Fruit fly (Drosophila melanogaster) whole organism, embryonic: ENCODE results near the gene CG9643.

Source experiments
- B-H1 ChIP-seq: fragments of 200-800 bp; sonication (Bioruptor generic); IDR thresholded peaks from 3 replicates; pipeline ENCODE4 v1.3.6; 2022; ENCODE audit warnings: missing biosample characterization, missing genetic modification characterization
- CG10274 ChIP-seq: fragments of 200-800 bp; sonication (Bioruptor generic); optimal IDR thresholded peaks from 3 replicates; lab custom pipeline; 2017; ENCODE audit warnings: missing biosample characterization, mild to moderate bottlenecking, missing genetic modification characterization
- CG11695 ChIP-seq: fragments of 200-800 bp; sonication (Bioruptor generic); IDR thresholded peaks from 3 replicates; pipeline ENCODE4 v1.3.6; 2022; ENCODE audit warnings: missing biosample characterization, missing genetic modification characterization
- CG11696 ChIP-seq: fragments of 200-800 bp; sonication (Bioruptor generic); IDR thresholded peaks from 2 replicates; pipeline ENCODE4 v1.3.6; 2022; ENCODE audit warnings: missing biosample characterization, missing genetic modification characterization
- CG12071 ChIP-seq: fragments of 200-800 bp; sonication (Bioruptor generic); optimal IDR thresholded peaks from 3 replicates; lab custom pipeline; 2018; ENCODE audit warnings: missing biosample characterization, mild to moderate bottlenecking, missing genetic modification characterization
- CG12942 ChIP-seq: fragments of 200-800 bp; sonication (Bioruptor generic); optimal IDR thresholded peaks from 3 replicates; lab custom pipeline; 2016; ENCODE audit warnings: missing biosample characterization, missing genetic modification characterization
- CG14014 ChIP-seq: fragments of 200-800 bp; sonication (Bioruptor generic); IDR thresholded peaks from 2 replicates; pipeline ENCODE4 v1.3.6; 2022; ENCODE audit warnings: missing biosample characterization, missing genetic modification characterization
- CG14710 ChIP-seq: fragments of 200-800 bp; sonication (Bioruptor generic); optimal IDR thresholded peaks from 3 replicates; lab custom pipeline; 2019; ENCODE audit warnings: missing biosample characterization, mild to moderate bottlenecking, missing genetic modification characterization, moderate library complexity
- CG1792 ChIP-seq: fragments of 200-800 bp; sonication (Bioruptor generic); optimal IDR thresholded peaks from 2 replicates; lab custom pipeline; 2016; ENCODE audit warnings: missing biosample characterization, missing genetic modification characterization
- CG2120 ChIP-seq: fragments of 200-800 bp; sonication (Bioruptor generic); optimal IDR thresholded peaks from 3 replicates; lab custom pipeline; 2016; ENCODE audit warnings: missing biosample characterization, missing genetic modification characterization
- CG31365 ChIP-seq: fragments of 200-800 bp; sonication (Bioruptor generic); optimal IDR thresholded peaks from 2 replicates; lab custom pipeline; 2018; ENCODE audit warnings: missing biosample characterization, mild to moderate bottlenecking, missing genetic modification characterization
- CG32772 ChIP-seq: fragments of 200-800 bp; sonication (Bioruptor generic); IDR thresholded peaks from 2 replicates; pipeline ENCODE4 v1.3.6; 2022; ENCODE audit warnings: missing biosample characterization, missing genetic modification characterization
- CG33213 ChIP-seq: fragments of 200-800 bp; sonication (Bioruptor generic); optimal IDR thresholded peaks from 3 replicates; lab custom pipeline; 2016; ENCODE audit warnings: missing biosample characterization, missing genetic modification characterization
- CG3407 ChIP-seq: fragments of 200-800 bp; sonication (Bioruptor generic); optimal IDR thresholded peaks from 2 replicates; lab custom pipeline; 2018; ENCODE audit warnings: missing biosample characterization, mild to moderate bottlenecking, missing genetic modification characterization
- CG34422 ChIP-seq: fragments of 200-800 bp; sonication (Bioruptor generic); IDR thresholded peaks from 3 replicates; pipeline ENCODE4 v1.3.6; 2022; ENCODE audit warnings: missing biosample characterization, missing genetic modification characterization
- CG3838 ChIP-seq: fragments of 200-800 bp; sonication (Bioruptor generic); optimal IDR thresholded peaks from 3 replicates; lab custom pipeline; 2016; ENCODE audit warnings: missing biosample characterization, missing genetic modification characterization
- CG3995 ChIP-seq: fragments of 200-800 bp; sonication (Bioruptor generic); optimal IDR thresholded peaks from 3 replicates; lab custom pipeline; 2016; ENCODE audit warnings: missing biosample characterization, missing genetic modification characterization
- CG4360 ChIP-seq: fragments of 200-800 bp; sonication (Bioruptor generic); IDR thresholded peaks from 2 replicates; pipeline ENCODE4 v1.3.6; 2022; ENCODE audit warnings: missing biosample characterization, missing genetic modification characterization
- CG5245 ChIP-seq: fragments of 200-800 bp; sonication (Bioruptor generic); optimal IDR thresholded peaks from 3 replicates; lab custom pipeline; 2016; ENCODE audit warnings: missing biosample characterization, missing genetic modification characterization
- CG5953 ChIP-seq: fragments of 200-800 bp; sonication (Bioruptor generic); IDR thresholded peaks from 2 replicates; pipeline ENCODE4 v1.3.6; 2022; ENCODE audit warnings: missing biosample characterization, missing genetic modification characterization
- CG7271 ChIP-seq: fragments of 200-800 bp; sonication (Bioruptor generic); optimal IDR thresholded peaks from 2 replicates; lab custom pipeline; 2018; ENCODE audit warnings: missing biosample characterization, mild to moderate bottlenecking, missing genetic modification characterization, moderate library complexity
- CG8478 ChIP-seq: fragments of >200 bp; optimal IDR thresholded peaks from 2 replicates; lab custom pipeline; 2018
- CG8944 ChIP-seq: fragments of 200-800 bp; sonication (Bioruptor generic); optimal IDR thresholded peaks from 3 replicates; lab custom pipeline; 2016; ENCODE audit warnings: missing biosample characterization, missing genetic modification characterization
- CG9932 ChIP-seq: fragments of 200-800 bp; sonication (Bioruptor generic); IDR thresholded peaks from 2 replicates; pipeline ENCODE4 v1.3.6; 2022; ENCODE audit warnings: missing biosample characterization, missing genetic modification characterization
- CkIIα-i1 ChIP-seq: fragments of 200-800 bp; sonication (Bioruptor generic); IDR thresholded peaks from 2 replicates; pipeline ENCODE4 v1.3.6; 2022; ENCODE audit warnings: missing biosample characterization, missing genetic modification characterization
- D19A ChIP-seq: fragments of 200-800 bp; optimal IDR thresholded peaks from 3 replicates; lab custom pipeline; 2019; ENCODE audit warnings: missing biosample characterization, mild to moderate bottlenecking, missing genetic modification characterization, moderate library complexity
- Elba2 ChIP-seq: fragments of 200-800 bp; sonication (Bioruptor generic); optimal IDR thresholded peaks from 3 replicates; lab custom pipeline; 2016; ENCODE audit warnings: missing biosample characterization, missing genetic modification characterization
- Ets97D ChIP-seq: fragments of 200-800 bp; sonication (Bioruptor generic); optimal IDR thresholded peaks from 3 replicates; lab custom pipeline; 2016; ENCODE audit warnings: missing biosample characterization, missing genetic modification characterization
- Fer3 ChIP-seq: fragments of 200-800 bp; sonication (Bioruptor generic); optimal IDR thresholded peaks from 2 replicates; lab custom pipeline; 2018; ENCODE audit warnings: missing biosample characterization, mild to moderate bottlenecking, missing genetic modification characterization, moderate library complexity
- Gug ChIP-seq: fragments of 200-800 bp; sonication (Bioruptor generic); IDR thresholded peaks from 4 replicates; pipeline ENCODE4 v1.3.6; 2022; ENCODE audit warnings: missing biosample characterization, missing genetic modification characterization
- Hr3 ChIP-seq: fragments of 200-800 bp; sonication (Bioruptor generic); optimal IDR thresholded peaks from 3 replicates; lab custom pipeline; 2016; ENCODE audit warnings: missing biosample characterization, missing genetic modification characterization
- Lpt ChIP-seq: fragments of >200 bp; optimal IDR thresholded peaks from 2 replicates; lab custom pipeline; 2018; ENCODE audit warnings: missing biosample characterization, missing genetic modification characterization
- Optix ChIP-seq: fragments of 200-800 bp; sonication (Bioruptor generic); IDR thresholded peaks from 3 replicates; pipeline ENCODE4 v1.3.6; 2022; ENCODE audit warnings: missing biosample characterization, missing genetic modification characterization
- ara ChIP-seq: fragments of 200-800 bp; sonication (Bioruptor generic); IDR thresholded peaks from 2 replicates; pipeline ENCODE4 v1.3.6; 2022; ENCODE audit warnings: missing biosample characterization, missing genetic modification characterization
- ase ChIP-seq: fragments of 200-800 bp; sonication (Bioruptor generic); IDR thresholded peaks from 3 replicates; pipeline ENCODE4 v1.3.6; 2022; ENCODE audit warnings: missing biosample characterization, missing genetic modification characterization
- ato ChIP-seq: fragments of 200-800 bp; sonication (Bioruptor generic); IDR thresholded peaks from 2 replicates; pipeline ENCODE4 v1.3.6; 2022; ENCODE audit warnings: missing biosample characterization, missing genetic modification characterization; ENCODE audit not compliant: partially characterized antibody
- bab2 ChIP-seq: fragments of 200-800 bp; sonication (Bioruptor generic); optimal IDR thresholded peaks from 2 replicates; lab custom pipeline; 2016; ENCODE audit warnings: missing biosample characterization, missing genetic modification characterization
- chif ChIP-seq, 2 experiments: fragments of 200-800 bp; sonication (Bioruptor generic); optimal IDR thresholded peaks; 3 replicates each; lab custom pipeline; 2016; ENCODE audit warnings: missing biosample characterization in 2 of 2, missing genetic modification characterization in 2 of 2
- fru ChIP-seq: fragments of >200 bp; optimal IDR thresholded peaks from 2 replicates; lab custom pipeline; 2017
- hb ChIP-seq: fragments of 200-800 bp; sonication (Bioruptor generic); IDR thresholded peaks from 3 replicates; pipeline ENCODE4 v1.3.6; 2022; ENCODE audit warnings: missing biosample characterization, missing genetic modification characterization; ENCODE audit not compliant: partially characterized antibody
- ind ChIP-seq: fragments of 200-800 bp; sonication (Bioruptor generic); optimal IDR thresholded peaks from 3 replicates; lab custom pipeline; 2016; ENCODE audit warnings: missing biosample characterization, missing genetic modification characterization
- inv ChIP-seq: fragments of 200-800 bp; sonication (Bioruptor generic); IDR thresholded peaks from 2 replicates; pipeline ENCODE4 v1.3.6; 2022; ENCODE audit warnings: missing biosample characterization, missing genetic modification characterization; ENCODE audit not compliant: partially characterized antibody
- org-1 ChIP-seq: fragments of 200-800 bp; sonication (Bioruptor generic); optimal IDR thresholded peaks from 2 replicates; lab custom pipeline; 2017; ENCODE audit warnings: missing biosample characterization, missing genetic modification characterization
- peb ChIP-seq: fragments of 200-800 bp; sonication (Bioruptor generic); IDR thresholded peaks from 2 replicates; pipeline ENCODE4 v1.3.6; 2022; ENCODE audit warnings: missing biosample characterization, missing genetic modification characterization
- row ChIP-seq: fragments of 200-800 bp; sonication (Bioruptor generic); IDR thresholded peaks from 3 replicates; pipeline ENCODE4 v1.3.6; 2022; ENCODE audit warnings: missing biosample characterization, missing genetic modification characterization
- sd ChIP-seq: fragments of 200-800 bp; sonication (Bioruptor generic); optimal IDR thresholded peaks from 3 replicates; lab custom pipeline; 2018; ENCODE audit warnings: missing biosample characterization, mild to moderate bottlenecking, missing genetic modification characterization, moderate library complexity
- seq ChIP-seq: fragments of 200-800 bp; sonication (Bioruptor generic); IDR thresholded peaks from 2 replicates; pipeline ENCODE4 v1.3.6; 2022; ENCODE audit warnings: missing biosample characterization, missing genetic modification characterization
- sug ChIP-seq: fragments of 200-800 bp; optimal IDR thresholded peaks from 2 replicates; lab custom pipeline; 2019; ENCODE audit warnings: missing biosample characterization, mild to moderate bottlenecking, missing genetic modification characterization, moderate library complexity
- tio ChIP-seq: fragments of 200-800 bp; sonication (Bioruptor generic); optimal IDR thresholded peaks from 2 replicates; lab custom pipeline; 2017; ENCODE audit warnings: missing biosample characterization, missing genetic modification characterization, inconsistent platforms
- usp ChIP-seq: fragments of >200 bp; optimal IDR thresholded peaks from 2 replicates; lab custom pipeline; 2017; ENCODE audit warnings: missing biosample characterization, missing genetic modification characterization
- zen ChIP-seq: fragments of 200-800 bp; sonication (Bioruptor generic); optimal IDR thresholded peaks from 3 replicates; lab custom pipeline; 2018; ENCODE audit warnings: missing biosample characterization, mild to moderate bottlenecking, missing genetic modification characterization, moderate library complexity
- zen2 ChIP-seq: fragments of 200-800 bp; sonication (Bioruptor generic); IDR thresholded peaks from 3 replicates; pipeline ENCODE4 v1.3.6; 2022; ENCODE audit warnings: missing biosample characterization, missing genetic modification characterization; ENCODE audit not compliant: partially characterized antibody

Gene CG9643

dm6 chr2L:2957547-2958174, 21.4 kb downstream of the CG9643 start (continued):
- TF ChIP-seq CG11695 (GFP tag; lab: Robert Waterston, UW), result no peak
- no peak for TF ChIP-seq CG1792
- no peak for TF ChIP-seq CG7271 (tag; lab: Kevin White, UChicago)
- peak; percentile 47; the same call in 1 of the 2 replicates for TF ChIP-seq peb (GFP tag; lab: Robert Waterston, UW)
- TF ChIP-seq zen2 (GFP tag; lab: Robert Waterston, UW), result no peak
- TF ChIP-seq CG32772 (GFP tag; lab: Robert Waterston, UW), result 0 out of 2 replicates have a peak, but pooled peaks have one; percentile 23
- TF ChIP-seq CG10274, result no peak
- TF ChIP-seq org-1 (GFP tag; lab: Kevin White, UChicago), result peak; percentile 24
- no peak for TF ChIP-seq CG14014 (GFP tag; lab: Robert Waterston, UW)
- TF ChIP-seq ara, result peak; percentile 43; the same call in 1 of the 2 replicates
- 0 out of 3 replicates have a peak, but pooled peaks have one; percentile 38 for TF ChIP-seq Optix
- TF ChIP-seq seq (GFP tag; lab: Robert Waterston, UW), result no peak; the same call in 1 of the 2 replicates
- TF ChIP-seq sd, result no peak
- peak; percentile 4 for TF ChIP-seq bab2 (GFP tag; lab: Kevin White, UChicago)
- no peak for TF ChIP-seq CG5953
- TF ChIP-seq chif (GFP tag; optimal IDR thresholded peaks at IDR 0.05; lab: Kevin White, UChicago), result peak in 1 of 2 experiments; percentile 47
- no peak for TF ChIP-seq CG3407 (GFP tag; lab: Kevin White, UChicago)
- TF ChIP-seq CG5245 (GFP tag; lab: Kevin White, UChicago), result peak; percentile 13
- TF ChIP-seq Lpt (GFP tag; lab: Kevin White, UChicago), result no peak
- TF ChIP-seq CG12942 (GFP tag; lab: Kevin White, UChicago), result no peak
- peak; percentile 55 for TF ChIP-seq D19A
- TF ChIP-seq ase (GFP tag; lab: Robert Waterston, UW), result no peak
- no peak for TF ChIP-seq CG2120 (GFP tag; lab: Kevin White, UChicago)
- no peak for TF ChIP-seq inv (GFP tag; lab: Robert Waterston, UW)
- no peak for TF ChIP-seq usp (GFP tag; lab: Kevin White, UChicago)
- TF ChIP-seq Fer3 (tag; lab: Kevin White, UChicago), result no peak
- no peak for TF ChIP-seq CG8478 (lab: Kevin White, UChicago)
- no peak for TF ChIP-seq sug (tag; lab: Kevin White, UChicago)
- TF ChIP-seq CG8944 (GFP tag; lab: Kevin White, UChicago), result peak; percentile 30
- TF ChIP-seq Hr3 (GFP tag; lab: Kevin White, UChicago), result peak; percentile 6
- TF ChIP-seq CG4360 (GFP tag; lab: Robert Waterston, UW), result no peak
- TF ChIP-seq fru, result no peak
- TF ChIP-seq tio (GFP tag; lab: Kevin White, UChicago), result no peak
- TF ChIP-seq ato (GFP tag; lab: Robert Waterston, UW), result no peak
- TF ChIP-seq B-H1 (GFP tag; lab: Robert Waterston, UW), result no peak
- peak; percentile 10 for TF ChIP-seq zen (tag; lab: Kevin White, UChicago)
- no peak for TF ChIP-seq CG3995 (GFP tag; lab: Kevin White, UChicago)
- TF ChIP-seq CG12071, result no peak
- TF ChIP-seq CG31365 (tag; lab: Kevin White, UChicago), result no peak
- 0 out of 3 replicates have a peak, but pooled peaks have one; percentile 18 for TF ChIP-seq CG34422 (GFP tag; lab: Robert Waterston, UW)
- TF ChIP-seq CG3838 (GFP tag; lab: Kevin White, UChicago), result no peak
- no peak for TF ChIP-seq CG11696
- TF ChIP-seq hb (GFP tag; lab: Robert Waterston, UW), result no peak
- TF ChIP-seq row (GFP tag; lab: Robert Waterston, UW), result peak; percentile 57
- TF ChIP-seq Gug (GFP tag; lab: Robert Waterston, UW), result peak; percentile 14; the same call in 2 of the 4 replicates
- TF ChIP-seq Elba2 (GFP tag; lab: Kevin White, UChicago), result no peak
- TF ChIP-seq CkIIα-i1 (GFP tag; lab: Robert Waterston, UW), result no peak
- no peak for TF ChIP-seq CG9932 (GFP tag; lab: Robert Waterston, UW)
- TF ChIP-seq Ets97D, result no peak
- TF ChIP-seq CG33213 (GFP tag; lab: Kevin White, UChicago), result no peak
- TF ChIP-seq CG14710 (tag; lab: Kevin White, UChicago), result peak; percentile 53
- TF ChIP-seq ind (GFP tag; lab: Kevin White, UChicago), result peak; percentile 47
